Fruit fly (Drosophila melanogaster) whole organism, wandering third instar larva: ENCODE results near the gene CG2017.

Experiments
- CG9705 ChIP-seq: fragments of 200-800 bp; sonication (Bioruptor generic); optimal IDR thresholded peaks from 2 replicates; lab custom pipeline; 2018; ENCODE audit warnings: missing biosample characterization, mild to moderate bottlenecking, missing genetic modification characterization
- CrebA ChIP-seq: fragments of 200-800 bp; sonication (Bioruptor generic); optimal IDR thresholded peaks from 2 replicates; lab custom pipeline; 2016; ENCODE audit warnings: missing biosample characterization, mild to moderate bottlenecking, missing genetic modification characterization, borderline replicate concordance
- Myc ChIP-seq: fragments of >200 bp; optimal IDR thresholded peaks from 2 replicates; lab custom pipeline; 2017
- N ChIP-seq: fragments of >200 bp; optimal IDR thresholded peaks from 2 replicates; lab custom pipeline; 2018; ENCODE audit warnings: missing biosample characterization, missing external identifiers, missing genetic modification characterization
- h ChIP-seq: fragments of 200-800 bp; sonication (Bioruptor generic); optimal IDR thresholded peaks from 3 replicates; lab custom pipeline; 2016; ENCODE audit warnings: missing biosample characterization, mild to moderate bottlenecking, missing genetic modification characterization
- sage ChIP-seq: fragments of 200-800 bp; sonication (Bioruptor generic); optimal IDR thresholded peaks from 2 replicates; lab custom pipeline; 2016; ENCODE audit warnings: missing biosample characterization, mild to moderate bottlenecking, missing genetic modification characterization

The CG2017 gene

dm6 chr3R:5821750-5822149 is 40.5 kb downstream of the CG2017 start, which contains the start of gene CG46303:
CG46303 (plus strand) TSS chr3R:5821972.
- TF ChIP-seq Myc (lab: Kevin White, UChicago), result no peak
- TF ChIP-seq CG9705 (GFP tag; lab: Kevin White, UChicago), result no peak
- peak; percentile 51 for TF ChIP-seq h (GFP tag; lab: Kevin White, UChicago)

- TF ChIP-seq sage (GFP tag; lab: Kevin White, UChicago) (peak; percentile 33), N (no peak)
These were observed 41.0 kb downstream of the CG2017 start, which contains the start of gene Hpr1 for dm6 chr3R:5821243-5821642. Hpr1 (minus strand) TSS chr3R:5821440.

DNA sequence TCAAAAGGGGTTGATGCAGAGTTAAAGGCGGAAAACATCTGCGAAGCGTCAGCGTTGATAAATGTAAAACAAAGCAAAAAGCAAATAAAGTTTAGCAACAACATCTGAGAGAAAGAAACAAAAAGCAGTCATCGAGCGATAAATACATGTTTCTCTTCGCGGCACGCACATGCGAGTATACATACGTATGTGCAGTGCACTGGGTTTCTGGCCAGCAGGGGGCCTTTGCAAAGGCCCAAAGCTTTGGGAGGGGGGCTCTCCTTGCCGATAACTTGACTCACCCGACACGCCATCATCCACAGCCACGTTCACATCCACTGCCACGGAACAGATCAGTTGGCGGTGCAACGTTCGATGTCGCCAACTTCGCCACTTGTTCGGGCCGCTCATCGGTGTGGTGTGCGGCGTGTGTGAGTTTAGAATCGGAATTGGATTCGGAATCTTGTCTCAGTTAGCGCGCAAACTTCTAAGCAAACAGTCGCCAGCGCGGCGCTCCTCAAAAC is 49.0 kb downstream of the CG2017 start, which contains the start of gene CG42675:
CG42675 (plus strand) TSS at position 453 of the 503 bp plus-strand sequence.
- TF ChIP-seq N (no peak), CrebA (GFP tag; lab: Kevin White, UChicago) (peak; percentile 25)
